Worm (Caenorhabditis elegans) whole organism, L1 larva: ENCODE results near the gene vit-6.

Source experiments
- C04F5.9 ChIP-seq: sonication (generic microtip); optimal IDR thresholded peaks from 2 replicates; lab custom pipeline; 2016; ENCODE audit warnings: missing genetic modification characterization, missing compliant biosample characterization
- C16A3.4 ChIP-seq: fragments of 150-350 bp; optimal IDR thresholded peaks from 2 replicates; lab custom pipeline; 2014; ENCODE audit warnings: missing biosample characterization, missing genetic modification characterization
- C34B4.2 ChIP-seq: sonication (generic microtip); optimal IDR thresholded peaks from 2 replicates; lab custom pipeline; 2017; ENCODE audit warnings: mild to moderate bottlenecking, missing genetic modification characterization, missing compliant biosample characterization
- aly-2 ChIP-seq: fragments of 150-350 bp; optimal IDR thresholded peaks from 2 replicates; lab custom pipeline; 2014; ENCODE audit warnings: missing biosample characterization, missing genetic modification characterization
- ama-1 ChIP-seq: fragments of 150-350 bp; optimal IDR thresholded peaks from 2 replicates; lab custom pipeline; 2014
- blmp-1 ChIP-seq: fragments of 150-350 bp; optimal IDR thresholded peaks from 2 replicates; lab custom pipeline; 2014; ENCODE audit warnings: missing biosample characterization, missing genetic modification characterization
- ceh-8 ChIP-seq: fragments of 200-800 bp; sonication (Bioruptor generic); optimal IDR thresholded peaks from 2 replicates; lab custom pipeline; 2018; ENCODE audit warnings: mild to moderate bottlenecking, missing genetic modification characterization, moderate library complexity, missing compliant biosample characterization
- ceh-82 ChIP-seq, 3 experiments: fragments of 150-350 bp in 1 of 3; sonication (generic microtip) in 2 of 3; optimal IDR thresholded peaks; 2 replicates each; lab custom pipeline; 2014 to 2017; ENCODE audit warnings: missing biosample characterization in 3 of 3, missing genetic modification characterization in 3 of 3
- ceh-88 ChIP-seq: fragments of 200-800 bp; sonication (Bioruptor generic); IDR thresholded peaks from 2 replicates; pipeline ENCODE4 v1.3.6; 2022; ENCODE audit warnings: missing genetic modification characterization, missing compliant biosample characterization
- dpl-1 ChIP-seq, 3 experiments: fragments of 150-350 bp in 2 of 3; sonication (generic microtip) in 1 of 3; optimal IDR thresholded peaks; 2 replicates each; lab custom pipeline; 2014 to 2017; ENCODE audit warnings: missing biosample characterization in 3 of 3, missing genetic modification characterization in 3 of 3, missing genetic modification reagents in 3 of 3
- dsc-1 ChIP-seq: sonication (generic microtip); optimal IDR thresholded peaks from 2 replicates; lab custom pipeline; 2016; ENCODE audit warnings: mild to moderate bottlenecking, missing genetic modification characterization, missing compliant biosample characterization
- efl-1 ChIP-seq, 4 experiments: fragments of 150-350 bp; optimal IDR thresholded peaks in 3 of 4; peaks in 1 of 4; 1 replicate in 1 of 4; 2 replicates in 3 of 4; lab custom pipeline; 2014; ENCODE audit warnings: missing biosample characterization in 2 of 4, missing genetic modification characterization in 2 of 4, missing genetic modification reagents in 2 of 4
- egl-13 ChIP-seq: sonication (generic microtip); optimal IDR thresholded peaks from 2 replicates; lab custom pipeline; 2016; ENCODE audit warnings: missing genotype, missing genetic modification reagents, missing genetic modification characterization, missing compliant biosample characterization
- egl-27 ChIP-seq, 2 experiments: fragments of 150-350 bp in 1 of 2; sonication (generic microtip); optimal IDR thresholded peaks; 3 replicates each; lab custom pipeline; 2017 to 2018; ENCODE audit warnings: missing biosample characterization in 2 of 2, missing genetic modification characterization in 2 of 2, missing genetic modification reagents in 2 of 2
- elt-2 ChIP-seq: sonication (generic microtip); optimal IDR thresholded peaks from 2 replicates; lab custom pipeline; 2016; ENCODE audit warnings: missing genetic modification characterization, mild to moderate bottlenecking, inconsistent platforms, missing compliant biosample characterization, missing genetic modification reagents
- elt-3 ChIP-seq, 6 experiments: fragments of 150-350 bp in 1 of 6; sonication (generic microtip); optimal IDR thresholded peaks; 2 replicates each; lab custom pipeline; 2017 to 2018; ENCODE audit warnings: missing biosample characterization in 6 of 6, missing genetic modification characterization in 6 of 6, inconsistent platforms in 1 of 6
- fos-1 ChIP-seq: fragments of 150-350 bp; optimal IDR thresholded peaks from 2 replicates; lab custom pipeline; 2014; ENCODE audit warnings: missing biosample characterization, missing genetic modification characterization
- grh-1 ChIP-seq: fragments of 200-800 bp; sonication (Bioruptor generic); IDR thresholded peaks from 2 replicates; pipeline ENCODE4 v1.3.6; 2022; ENCODE audit warnings: missing genetic modification reagents, missing genetic modification characterization, missing compliant biosample characterization
- hlh-17 ChIP-seq: fragments of 200-800 bp; sonication (Bioruptor generic); optimal IDR thresholded peaks from 2 replicates; lab custom pipeline; 2018; ENCODE audit warnings: missing genetic modification characterization, mild to moderate bottlenecking, missing compliant biosample characterization, moderate library complexity, borderline replicate concordance
- hlh-4 ChIP-seq: sonication (generic microtip); optimal IDR thresholded peaks from 2 replicates; lab custom pipeline; 2016; ENCODE audit warnings: mild to moderate bottlenecking, missing genetic modification characterization, missing compliant biosample characterization
- irx-1 ChIP-seq: sonication (generic microtip); optimal IDR thresholded peaks from 2 replicates; lab custom pipeline; 2016; ENCODE audit warnings: missing genetic modification characterization, missing compliant biosample characterization
- lin-14 ChIP-seq: fragments of 200-800 bp; sonication (Bioruptor generic); optimal IDR thresholded peaks from 2 replicates; lab custom pipeline; 2018; ENCODE audit warnings: mild to moderate bottlenecking, missing genetic modification characterization, moderate library complexity, missing compliant biosample characterization
- lin-39 ChIP-seq: fragments of 150-350 bp; optimal IDR thresholded peaks from 2 replicates; lab custom pipeline; 2014; ENCODE audit warnings: missing biosample characterization, missing genetic modification reagents, missing genetic modification characterization
- mdl-1 ChIP-seq, 2 experiments: fragments of 150-350 bp; optimal IDR thresholded peaks; 2 replicates each; lab custom pipeline; 2014 to 2017; ENCODE audit warnings: missing biosample characterization in 2 of 2, missing genetic modification characterization in 2 of 2, inconsistent platforms in 1 of 2
- mep-1 ChIP-seq: fragments of 150-350 bp; optimal IDR thresholded peaks from 2 replicates; lab custom pipeline; 2014; ENCODE audit warnings: missing biosample characterization, missing genetic modification characterization
- nhr-11 ChIP-seq: fragments of 150-350 bp; optimal IDR thresholded peaks from 2 replicates; lab custom pipeline; 2014; ENCODE audit warnings: missing biosample characterization, missing genetic modification characterization
- nhr-12 ChIP-seq: sonication (generic microtip); optimal IDR thresholded peaks from 2 replicates; lab custom pipeline; 2017; ENCODE audit warnings: missing biosample characterization, missing genetic modification characterization
- nhr-85 ChIP-seq: sonication (generic microtip); peaks from one replicate; lab custom pipeline; 2016; ENCODE audit warnings: missing genetic modification characterization, inconsistent platforms, missing compliant biosample characterization
- nhr-90 ChIP-seq: sonication (generic microtip); optimal IDR thresholded peaks from 2 replicates; lab custom pipeline; 2016; ENCODE audit warnings: mild to moderate bottlenecking, missing genetic modification characterization, missing compliant biosample characterization; ENCODE audit not compliant: poor library complexity
- pag-3 ChIP-seq: sonication (generic microtip); optimal IDR thresholded peaks from 2 replicates; lab custom pipeline; 2017; ENCODE audit warnings: missing genetic modification characterization, mild to moderate bottlenecking, missing compliant biosample characterization, antibody characterized with exemption, borderline replicate concordance; ENCODE audit not compliant: insufficient read depth
- sox-4 ChIP-seq: sonication (generic microtip); optimal IDR thresholded peaks from 2 replicates; lab custom pipeline; 2016; ENCODE audit warnings: missing genetic modification characterization, missing compliant biosample characterization
- sptf-1 ChIP-seq: fragments of 150-350 bp; optimal IDR thresholded peaks from 2 replicates; lab custom pipeline; 2014; ENCODE audit warnings: missing biosample characterization, missing genetic modification characterization
- swsn-7 ChIP-seq: sonication (generic microtip); optimal IDR thresholded peaks from 2 replicates; lab custom pipeline; 2016; ENCODE audit warnings: missing genetic modification characterization, missing compliant biosample characterization
- tbx-2 ChIP-seq: sonication (generic microtip); optimal IDR thresholded peaks from 2 replicates; lab custom pipeline; 2016; ENCODE audit warnings: missing genetic modification characterization, missing compliant biosample characterization
- tlp-1 ChIP-seq: fragments of 150-350 bp; optimal IDR thresholded peaks from 2 replicates; lab custom pipeline; 2014; ENCODE audit warnings: missing biosample characterization, missing genetic modification characterization
- unc-130 ChIP-seq: fragments of 150-350 bp; optimal IDR thresholded peaks from 2 replicates; lab custom pipeline; 2017; ENCODE audit warnings: missing biosample characterization, missing genetic modification characterization, inconsistent platforms
- unc-30 ChIP-seq: sonication (generic microtip); optimal IDR thresholded peaks from 2 replicates; lab custom pipeline; 2017; ENCODE audit warnings: missing biosample characterization, missing genetic modification characterization
- unc-98 ChIP-seq: fragments of 200-800 bp; sonication (Bioruptor generic); IDR thresholded peaks from 2 replicates; pipeline ENCODE4 v1.3.6; 2022; ENCODE audit warnings: missing genetic modification characterization, missing compliant biosample characterization
- zag-1 ChIP-seq: fragments of 150-350 bp; optimal IDR thresholded peaks from 2 replicates; lab custom pipeline; 2014; ENCODE audit warnings: missing biosample characterization, missing genetic modification characterization

vit-6 gene

ce11 chrIV:8276609-8277008, 15.7 kb downstream of the vit-6 start, which contains the start of gene K07H8.12:
K07H8.12 (minus strand) TSS chrIV:8276709.
- no peak for TF ChIP-seq fos-1 (tag; lab: Kevin White, UChicago)
- no peak for TF ChIP-seq sox-4 (tag; lab: Kevin White, UChicago)
- TF ChIP-seq dsc-1, result no peak
- no peak for TF ChIP-seq aly-2 (tag; lab: Kevin White, UChicago)
- TF ChIP-seq mep-1 (tag; lab: Kevin White, UChicago), result no peak
- TF ChIP-seq lin-39 (tag; lab: Kevin White, UChicago), result no peak
- TF ChIP-seq nhr-90, result no peak
- TF ChIP-seq nhr-12 (tag; lab: Kevin White, UChicago), result no peak
- no peak for TF ChIP-seq sptf-1 (tag; lab: Kevin White, UChicago)
- TF ChIP-seq zag-1 (tag; lab: Kevin White, UChicago), result no peak
- TF ChIP-seq elt-3 (tag; optimal IDR thresholded peaks at IDR 0.05; lab: Kevin White, UChicago), result no peak
- no peak for TF ChIP-seq C34B4.2 (tag; lab: Kevin White, UChicago)
- TF ChIP-seq hlh-17 (GFP tag; lab: Kevin White, UChicago), result no peak
- TF ChIP-seq unc-30 (tag; lab: Kevin White, UChicago), result no peak
- no peak for TF ChIP-seq ama-1 (lab: Kevin White, UChicago)
- TF ChIP-seq grh-1, result no peak
- no peak for TF ChIP-seq lin-14 (GFP tag; lab: Kevin White, UChicago)
- TF ChIP-seq blmp-1, result no peak

- TF ChIP-seq mdl-1 (tag; optimal IDR thresholded peaks at IDR 0.05; lab: Kevin White, UChicago) (no peak), unc-30 (tag; lab: Kevin White, UChicago) (no peak), ceh-82 (tag; optimal IDR thresholded peaks at IDR 0.05; lab: Kevin White, UChicago) (no peak), C04F5.9 (tag; lab: Kevin White, UChicago) (no peak), elt-2 (no peak), efl-1 (optimal IDR thresholded peaks at IDR 0.05; lab: Kevin White, UChicago) (no peak), efl-1 (GFP tag; optimal IDR thresholded peaks at IDR 0.05 in 1 of 2; lab: Kevin White, UChicago) (no peak), hlh-4 (tag; lab: Kevin White, UChicago) (no peak), ceh-8 (GFP tag; lab: Kevin White, UChicago) (no peak), egl-13 (tag; lab: Kevin White, UChicago) (no peak), irx-1 (tag; lab: Kevin White, UChicago) (no peak), pag-3 (tag; lab: Kevin White, UChicago) (no peak), fos-1 (tag; lab: Kevin White, UChicago) (no peak), blmp-1 (no peak), lin-14 (GFP tag; lab: Kevin White, UChicago) (no peak), unc-98 (GFP tag; lab: Robert Waterston, UW) (no peak), lin-39 (tag; lab: Kevin White, UChicago) (no peak)
- TF ChIP-seq, all 84 proteins: peak for 0
Observed at ce11 chrIV:8283214-8283613, 22.3 kb downstream of the vit-6 start.

- TF ChIP-seq C34B4.2 (tag; lab: Kevin White, UChicago) (no peak), unc-98 (GFP tag; lab: Robert Waterston, UW) (no peak), nhr-11 (tag; lab: Kevin White, UChicago) (no peak), swsn-7 (tag; lab: Kevin White, UChicago) (no peak), unc-30 (tag; lab: Kevin White, UChicago) (no peak), tlp-1 (tag; lab: Kevin White, UChicago) (no peak), egl-27 (tag; optimal IDR thresholded peaks at IDR 0.05; lab: Kevin White, UChicago) (no peak), nhr-85 (tag; lab: Kevin White, UChicago) (no peak), ceh-88 (GFP tag; lab: Robert Waterston, UW) (no peak), blmp-1 (no peak), tbx-2 (tag; lab: Kevin White, UChicago) (no peak), dpl-1 (GFP tag; optimal IDR thresholded peaks at IDR 0.05; lab: Kevin White, UChicago) (no peak), C16A3.4 (no peak), unc-130 (tag; lab: Kevin White, UChicago) (no peak)
Observed at ce11 chrIV:8286352-8286751, 25.4 kb downstream of the vit-6 start, which contains the start of gene K07H8.9. K07H8.9 (minus strand) TSS chrIV:8286476.
